Worm (Caenorhabditis elegans) whole organism, L4 larva: ENCODE data around the gene T19B10.12.

Experiments
- T26A8.4 ChIP-seq: fragments of 200-800 bp; sonication (Bioruptor generic); IDR thresholded peaks from 2 replicates; pipeline ENCODE4 v1.3.6; 2022; ENCODE audit warnings: missing genetic modification characterization, missing compliant biosample characterization
- ceh-82 ChIP-seq: sonication (generic microtip); optimal IDR thresholded peaks from 2 replicates; lab custom pipeline; 2017; ENCODE audit warnings: missing biosample characterization, missing genetic modification characterization
- dve-1 ChIP-seq: sonication (generic microtip); optimal IDR thresholded peaks from 2 replicates; lab custom pipeline; 2017; ENCODE audit warnings: antibody characterized with exemption, mild to moderate bottlenecking, missing genetic modification characterization, missing compliant biosample characterization; ENCODE audit not compliant: insufficient read depth
- egl-27 ChIP-seq: sonication (generic microtip); optimal IDR thresholded peaks from 3 replicates; lab custom pipeline; 2017; ENCODE audit warnings: missing biosample characterization, missing genetic modification reagents, missing genetic modification characterization
- fos-1 ChIP-seq: fragments of 150-350 bp; optimal IDR thresholded peaks from 2 replicates; lab custom pipeline; 2014; ENCODE audit warnings: missing biosample characterization, missing genetic modification characterization
- lin-39 ChIP-seq: fragments of 150-350 bp; optimal IDR thresholded peaks from 2 replicates; lab custom pipeline; 2014; ENCODE audit warnings: missing biosample characterization, missing genetic modification reagents, missing genetic modification characterization
- mdl-1 ChIP-seq, 2 experiments: fragments of 150-350 bp in 1 of 2; sonication (generic microtip) in 1 of 2; optimal IDR thresholded peaks; 2 replicates each; lab custom pipeline; 2014 to 2017; ENCODE audit warnings: missing biosample characterization in 2 of 2, missing genetic modification characterization in 2 of 2
- nhr-41 ChIP-seq: fragments of 200-800 bp; sonication (Bioruptor generic); IDR thresholded peaks from 2 replicates; pipeline ENCODE4 v1.3.6; 2022; ENCODE audit warnings: missing genetic modification reagents, missing genetic modification characterization, missing compliant biosample characterization
- nhr-6 ChIP-seq: fragments of 150-350 bp; optimal IDR thresholded peaks from 2 replicates; lab custom pipeline; 2014; ENCODE audit warnings: missing biosample characterization, missing genetic modification characterization
- unc-62 ChIP-seq, 3 experiments: fragments of 150-350 bp in 1 of 3; sonication (generic microtip); optimal IDR thresholded peaks in 2 of 3; peaks in 1 of 3; 1 replicate in 1 of 3; 2 replicates in 2 of 3; lab custom pipeline; 2014 to 2017; ENCODE audit warnings: missing biosample characterization in 3 of 3, missing genetic modification characterization in 3 of 3, missing genetic modification reagents in 3 of 3, missing genotype in 1 of 3

DNA sequence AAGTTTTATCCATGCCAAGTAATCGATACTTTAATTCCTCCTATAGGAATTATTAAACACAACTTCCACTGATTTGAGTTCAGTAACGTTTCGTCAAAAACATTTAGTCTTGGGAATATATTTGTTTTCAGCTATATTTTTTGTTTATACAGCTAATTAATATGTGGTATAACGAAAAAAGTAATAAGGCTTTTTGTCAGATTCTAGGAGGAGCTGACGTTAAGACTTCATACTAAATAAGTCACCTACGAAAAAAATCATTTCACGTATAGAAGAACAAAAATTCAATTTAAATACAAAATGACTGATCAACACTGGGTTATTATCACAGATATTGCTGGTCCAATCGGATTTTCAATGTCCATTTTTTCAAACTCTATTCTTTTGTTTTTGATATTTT is 18.0 kb downstream of the T19B10.12 start, which contains the start of gene str-115:
- TF ChIP-seq ceh-82 = no peak
- no peak for TF ChIP-seq egl-27
- TF ChIP-seq nhr-41 (GFP tag; lab: Robert Waterston, UW) = no peak
- no peak for TF ChIP-seq lin-39 (tag; lab: Kevin White, UChicago)
- TF ChIP-seq mdl-1 (tag; optimal IDR thresholded peaks at IDR 0.05; lab: Kevin White, UChicago) = no peak
- TF ChIP-seq dve-1 (tag; lab: Kevin White, UChicago) = no peak
- TF ChIP-seq fos-1 (tag; lab: Kevin White, UChicago) = no peak
- TF ChIP-seq unc-62 (GFP tag; optimal IDR thresholded peaks at IDR 0.05 in 1 of 2; lab: Kevin White, UChicago) = no peak
- TF ChIP-seq unc-62 (tag; optimal IDR thresholded peaks at IDR 0.05; lab: Kevin White, UChicago) = no peak
- no peak for TF ChIP-seq T26A8.4 (GFP tag; lab: Robert Waterston, UW)
- no peak for TF ChIP-seq nhr-6
